Worm (Caenorhabditis elegans) whole organism, late embryonic: ENCODE measurements around the gene T25C12.3.

Source experiments
- ahr-1 ChIP-seq: sonication (generic microtip); optimal IDR thresholded peaks from 2 replicates; lab custom pipeline; 2016; ENCODE audit warnings: missing genetic modification characterization, missing compliant biosample characterization
- ceh-19 ChIP-seq: fragments of 200-800 bp; sonication (Bioruptor generic); optimal IDR thresholded peaks from 2 replicates; lab custom pipeline; 2018; ENCODE audit warnings: mild to moderate bottlenecking, missing genetic modification characterization, missing compliant biosample characterization
- dmd-4 ChIP-seq: sonication (generic microtip); optimal IDR thresholded peaks from 2 replicates; lab custom pipeline; 2016; ENCODE audit warnings: borderline replicate concordance, missing genetic modification characterization, missing compliant biosample characterization
- fax-1 ChIP-seq: sonication (generic microtip); optimal IDR thresholded peaks from 2 replicates; lab custom pipeline; 2016; ENCODE audit warnings: missing genotype, missing genetic modification characterization, missing compliant biosample characterization
- nfya-1 ChIP-seq: sonication (generic microtip); optimal IDR thresholded peaks from 2 replicates; lab custom pipeline; 2017; ENCODE audit warnings: missing genetic modification characterization, mild to moderate bottlenecking, missing compliant biosample characterization, antibody characterized with exemption, moderate library complexity
- odd-2 ChIP-seq: sonication (generic microtip); optimal IDR thresholded peaks from 2 replicates; lab custom pipeline; 2017; ENCODE audit warnings: antibody characterized with exemption, mild to moderate bottlenecking, missing genetic modification characterization, missing compliant biosample characterization
- pax-1 ChIP-seq: fragments of 150-350 bp; optimal IDR thresholded peaks from 2 replicates; lab custom pipeline; 2014; ENCODE audit warnings: missing biosample characterization, missing genetic modification characterization
- pqm-1 ChIP-seq: sonication (generic microtip); optimal IDR thresholded peaks from 2 replicates; lab custom pipeline; 2016; ENCODE audit warnings: missing genetic modification characterization, missing compliant biosample characterization

ce11 chrX:11548308-11548707 is 48.5 kb upstream of the T25C12.3 start, which contains the start of gene mig-2:
- TF ChIP-seq ahr-1 (no peak), ceh-19 (GFP tag; lab: Kevin White, UChicago) (no peak), odd-2 (tag; lab: Kevin White, UChicago) (no peak), pqm-1 (tag; lab: Kevin White, UChicago) (no peak), dmd-4 (tag; lab: Kevin White, UChicago) (no peak), pax-1 (tag; lab: Kevin White, UChicago) (no peak), nfya-1 (no peak), fax-1 (tag; lab: Kevin White, UChicago) (no peak)
